1 fruit fly cellular context compared by ENCODE assay signal in genomic region chr3R:19028758-19029157, dm6.
TF ChIP-seq lines count a peak whose summit lies in the region.

TSS of gene GatA (minus strand) at chr3R:19028857.
TSS of gene P5cr (plus strand) at chr3R:19028931.

TF ChIP-seq in whole organism, embryonic, 481 proteins besides CTCF, POLR2A, EP300 and RAD21 (continued from another document and continues in another):
- TF ChIP-seq CG7745 (tag; optimal IDR thresholded peaks at IDR 0.05; lab: Kevin White, UChicago) (no peak), CG11247 (GFP tag; IDR thresholded peaks at IDR 0.05; lab: Robert Waterston, UW) (peak; percentile 90), gt (GFP tag; IDR thresholded peaks at IDR 0.05; lab: Robert Waterston, UW) (peak; percentile 42; the same call in 1 of the 2 replicates), al (GFP tag; IDR thresholded peaks at IDR 0.05; lab: Robert Waterston, UW) (peak; percentile 80), CG30403 (GFP tag; optimal IDR thresholded peaks at IDR 0.05; lab: Kevin White, UChicago) (peak; percentile 88), luna (GFP tag; optimal IDR thresholded peaks at IDR 0.05; lab: Kevin White, UChicago) (peak; percentile 69), CkIIα-i1 (GFP tag; IDR thresholded peaks at IDR 0.05; lab: Robert Waterston, UW) (no peak), gce (GFP tag; IDR thresholded peaks at IDR 0.05; lab: Robert Waterston, UW) (peak; percentile 64; the same call in 2 of the 3 replicates), Sry-δ (GFP tag; optimal IDR thresholded peaks at IDR 0.05; lab: Kevin White, UChicago) (peak; percentile 43), Dip3 (GFP tag; optimal IDR thresholded peaks at IDR 0.05; lab: Kevin White, UChicago) (peak; percentile 86), CG11723 (GFP tag; optimal IDR thresholded peaks at IDR 0.05; lab: Kevin White, UChicago) (peak; percentile 57), Spps (tag; optimal IDR thresholded peaks at IDR 0.05; lab: Kevin White, UChicago) (no peak), CG15601 (tag; optimal IDR thresholded peaks at IDR 0.05; lab: Kevin White, UChicago) (peak; percentile 46), sd (tag; optimal IDR thresholded peaks at IDR 0.05; lab: Kevin White, UChicago) (peak; percentile 74), usp (GFP tag; optimal IDR thresholded peaks at IDR 0.05; lab: Kevin White, UChicago) (no peak), CG34422 (GFP tag; IDR thresholded peaks at IDR 0.05; lab: Robert Waterston, UW) (peak; percentile 77; the same call in 1 of the 3 replicates), Fer2 (tag; optimal IDR thresholded peaks at IDR 0.05; lab: Kevin White, UChicago) (peak; percentile 68), kah (GFP tag; optimal IDR thresholded peaks at IDR 0.05; lab: Kevin White, UChicago) (no peak), Bgb (GFP tag; IDR thresholded peaks at IDR 0.05; lab: Robert Waterston, UW; ENCODE audit: partially characterized antibody) (peak; percentile 11; the same call in 1 of the 2 replicates), CG18619 (GFP tag; optimal IDR thresholded peaks at IDR 0.05; lab: Kevin White, UChicago) (peak; percentile 69), CG1529 (GFP tag; optimal IDR thresholded peaks at IDR 0.05; lab: Kevin White, UChicago) (peak; percentile 24), emc (GFP tag; optimal IDR thresholded peaks at IDR 0.05; lab: Kevin White, UChicago) (peak; percentile 77), CG5245 (GFP tag; optimal IDR thresholded peaks at IDR 0.05; lab: Kevin White, UChicago) (peak; percentile 69), HHEX (GFP tag; optimal IDR thresholded peaks at IDR 0.05; lab: Kevin White, UChicago) (peak; percentile 71), cato (GFP tag; optimal IDR thresholded peaks at IDR 0.05; lab: Kevin White, UChicago; ENCODE audit: borderline replicate concordance) (peak; percentile 26), fd96Cb (tag; optimal IDR thresholded peaks at IDR 0.05; lab: Kevin White, UChicago) (peak; percentile 50), inv (GFP tag; IDR thresholded peaks at IDR 0.05; lab: Robert Waterston, UW; ENCODE audit: partially characterized antibody) (no peak), C15 (GFP tag; IDR thresholded peaks at IDR 0.05; lab: Robert Waterston, UW) (0 out of 3 replicates have a peak, but pooled peaks have one; percentile 11), CG15479 (GFP tag; optimal IDR thresholded peaks at IDR 0.05; lab: Kevin White, UChicago) (no peak), CG9817 (tag; optimal IDR thresholded peaks at IDR 0.05; lab: Kevin White, UChicago) (peak; percentile 85), CG34376 (GFP tag; optimal IDR thresholded peaks at IDR 0.05; lab: Kevin White, UChicago) (peak; percentile 82), CG1792 (GFP tag; optimal IDR thresholded peaks at IDR 0.05; lab: Kevin White, UChicago) (peak; percentile 80), gro (GFP tag; optimal IDR thresholded peaks at IDR 0.05; lab: Kevin White, UChicago) (peak; percentile 93), NC2α (GFP tag; optimal IDR thresholded peaks at IDR 0.05; lab: Kevin White, UChicago) (no peak), dmrt99B (tag; optimal IDR thresholded peaks at IDR 0.05; lab: Kevin White, UChicago) (no peak), CG3838 (GFP tag; optimal IDR thresholded peaks at IDR 0.05; lab: Kevin White, UChicago) (peak; percentile 29), tgo (GFP tag; IDR thresholded peaks at IDR 0.05; lab: Robert Waterston, UW) (peak; percentile 72), CG12391 (tag; optimal IDR thresholded peaks at IDR 0.05; lab: Kevin White, UChicago) (peak; percentile 74), ems (GFP tag; optimal IDR thresholded peaks at IDR 0.05; lab: Kevin White, UChicago) (peak; percentile 84), BEAF-32 (GFP tag; optimal IDR thresholded peaks at IDR 0.05; lab: Kevin White, UChicago) (peak; percentile 6), Rx (GFP tag; IDR thresholded peaks at IDR 0.05; lab: Robert Waterston, UW) (peak; percentile 78), Ets65A (GFP tag; lab: Kevin White, UChicago) (peak; percentile 97), H2.0 (GFP tag; IDR thresholded peaks at IDR 0.05; lab: Robert Waterston, UW) (peak; percentile 81), CG6654 (GFP tag; optimal IDR thresholded peaks at IDR 0.05; lab: Kevin White, UChicago) (peak; percentile 42), ATbp (GFP tag; optimal IDR thresholded peaks at IDR 0.05; lab: Kevin White, UChicago) (peak; percentile 58), nerfin-2 (GFP tag; IDR thresholded peaks at IDR 0.05; lab: Robert Waterston, UW; ENCODE audit: partially characterized antibody) (no peak), CG10959 (GFP tag; IDR thresholded peaks at IDR 0.05; lab: Robert Waterston, UW) (no peak), wek (GFP tag; optimal IDR thresholded peaks at IDR 0.05; lab: Kevin White, UChicago) (peak; percentile 72), Tbp (GFP tag; optimal IDR thresholded peaks at IDR 0.05; lab: Kevin White, UChicago) (no peak), klu (GFP tag; IDR thresholded peaks at IDR 0.05; lab: Robert Waterston, UW) (peak; percentile 58), Nf-YB (GFP tag; optimal IDR thresholded peaks at IDR 0.05; lab: Kevin White, UChicago) (peak; percentile 15), gsb (GFP tag; IDR thresholded peaks at IDR 0.05; lab: Robert Waterston, UW) (peak; percentile 80), stc (GFP tag; IDR thresholded peaks at IDR 0.05; lab: Robert Waterston, UW) (peak; percentile 75), CG12769 (tag; optimal IDR thresholded peaks at IDR 0.05; lab: Kevin White, UChicago) (peak; percentile 96), croc (GFP tag; conservative IDR thresholded peaks at IDR 0.05; lab: Robert Waterston, UW) (no peak), Atf6 (GFP tag; IDR thresholded peaks at IDR 0.05; lab: Robert Waterston, UW) (peak; percentile 86), Dfd (GFP tag; optimal IDR thresholded peaks at IDR 0.05; lab: Kevin White, UChicago) (no peak), Abd-B (GFP tag; optimal IDR thresholded peaks at IDR 0.05; lab: Kevin White, UChicago) (peak; percentile 50), prd (optimal IDR thresholded peaks at IDR 0.05; lab: Kevin White, UChicago) (no peak), prd (GFP tag; IDR thresholded peaks at IDR 0.05; lab: Robert Waterston, UW) (peak; percentile 84), CG11504 (tag; optimal IDR thresholded peaks at IDR 0.05; lab: Kevin White, UChicago) (peak; percentile 72), salm (tag; optimal IDR thresholded peaks at IDR 0.05; lab: Kevin White, UChicago) (peak; percentile 49), jumu (GFP tag; optimal IDR thresholded peaks at IDR 0.05; lab: Kevin White, UChicago) (peak; percentile 86), knrl (GFP tag; IDR thresholded peaks at IDR 0.05; lab: Robert Waterston, UW; ENCODE audit: partially characterized antibody) (no peak), mld (GFP tag; IDR thresholded peaks at IDR 0.05; lab: Robert Waterston, UW; ENCODE audit: partially characterized antibody) (no peak), CG10462 (GFP tag; optimal IDR thresholded peaks at IDR 0.05; lab: Kevin White, UChicago) (peak; percentile 8), sc (optimal IDR thresholded peaks at IDR 0.05; lab: Kevin White, UChicago) (no peak), sc (GFP tag; optimal IDR thresholded peaks at IDR 0.05; lab: Kevin White, UChicago) (no peak), CG17829 (tag; optimal IDR thresholded peaks at IDR 0.05; lab: Kevin White, UChicago) (peak; percentile 49), bbx (GFP tag; IDR thresholded peaks at IDR 0.05; lab: Robert Waterston, UW; ENCODE audit: partially characterized antibody) (no peak), lola (GFP tag; optimal IDR thresholded peaks at IDR 0.05; lab: Kevin White, UChicago) (no peak), CG32772 (GFP tag; IDR thresholded peaks at IDR 0.05; lab: Robert Waterston, UW) (peak; percentile 73), CG7987 (GFP tag; optimal IDR thresholded peaks at IDR 0.05; lab: Kevin White, UChicago) (peak; percentile 82), fd102C (GFP tag; optimal IDR thresholded peaks at IDR 0.05; lab: Kevin White, UChicago) (no peak), CG15073 (GFP tag; optimal IDR thresholded peaks at IDR 0.05; lab: Kevin White, UChicago) (no peak), BtbVII (GFP tag; optimal IDR thresholded peaks at IDR 0.05; lab: Kevin White, UChicago) (peak; percentile 64), CG5953 (GFP tag; IDR thresholded peaks at IDR 0.05; lab: Robert Waterston, UW) (peak; percentile 67), CG17328 (GFP tag; IDR thresholded peaks at IDR 0.05; lab: Robert Waterston, UW) (peak; percentile 76), HmgZ (tag; optimal IDR thresholded peaks at IDR 0.05; lab: Kevin White, UChicago) (peak; percentile 94), Ssrp (tag; optimal IDR thresholded peaks at IDR 0.05; lab: Kevin White, UChicago) (peak; percentile 21), CG17186 (GFP tag; optimal IDR thresholded peaks at IDR 0.05; lab: Kevin White, UChicago) (no peak), slou (GFP tag; optimal IDR thresholded peaks at IDR 0.05; lab: Kevin White, UChicago) (peak; percentile 68), Ada2b (GFP tag; IDR thresholded peaks at IDR 0.05; lab: Robert Waterston, UW) (peak; percentile 76), CG11696 (GFP tag; IDR thresholded peaks at IDR 0.05; lab: Robert Waterston, UW) (0 out of 2 replicates have a peak, but pooled peaks have one; percentile 32), CG12659 (GFP tag; optimal IDR thresholded peaks at IDR 0.05; lab: Kevin White, UChicago) (peak; percentile 90), CG12236 (GFP tag; optimal IDR thresholded peaks at IDR 0.05; lab: Kevin White, UChicago) (peak; percentile 54), chif (GFP tag; optimal IDR thresholded peaks at IDR 0.05; lab: Kevin White, UChicago) (peak; percentile 73 to 76), Bdp1 (GFP tag; optimal IDR thresholded peaks at IDR 0.05; lab: Kevin White, UChicago) (peak; percentile 45), Fer3 (tag; optimal IDR thresholded peaks at IDR 0.05; lab: Kevin White, UChicago) (peak; percentile 85), ind (GFP tag; optimal IDR thresholded peaks at IDR 0.05; lab: Kevin White, UChicago) (peak; percentile 91), CG10565 (GFP tag; optimal IDR thresholded peaks at IDR 0.05; lab: Kevin White, UChicago) (no peak), Antp (GFP tag; optimal IDR thresholded peaks at IDR 0.05; lab: Kevin White, UChicago) (peak; percentile 93), Chrac-16 (GFP tag; optimal IDR thresholded peaks at IDR 0.05; lab: Kevin White, UChicago) (peak; percentile 78), pita (GFP tag; optimal IDR thresholded peaks at IDR 0.05; lab: Kevin White, UChicago) (no peak), CG9932 (GFP tag; IDR thresholded peaks at IDR 0.05; lab: Robert Waterston, UW) (peak; percentile 96), Nf-YA (GFP tag; IDR thresholded peaks at IDR 0.05; lab: Robert Waterston, UW) (peak; percentile 46; the same call in 1 of the 2 replicates), bcd (GFP tag; optimal IDR thresholded peaks at IDR 0.05; lab: Kevin White, UChicago) (peak; percentile 82), Aef1 (GFP tag; IDR thresholded peaks at IDR 0.05; lab: Robert Waterston, UW) (peak; percentile 81), nau (GFP tag; optimal IDR thresholded peaks at IDR 0.05; lab: Kevin White, UChicago) (peak; percentile 67), sqz (GFP tag; optimal IDR thresholded peaks at IDR 0.05; lab: Kevin White, UChicago) (no peak), Neu2 (GFP tag; optimal IDR thresholded peaks at IDR 0.05; lab: Kevin White, UChicago; ENCODE audit: borderline replicate concordance) (no peak), CG17612 (GFP tag; IDR thresholded peaks at IDR 0.05; lab: Robert Waterston, UW) (no peak), psq (GFP tag; optimal IDR thresholded peaks at IDR 0.05; lab: Kevin White, UChicago) (peak; percentile 19), CoRest (tag; optimal IDR thresholded peaks at IDR 0.05; lab: Kevin White, UChicago) (peak; percentile 65), CG43689 (GFP tag; IDR thresholded peaks at IDR 0.05; lab: Robert Waterston, UW) (no peak; the same call in 1 of the 2 replicates), CG14441 (GFP tag; IDR thresholded peaks at IDR 0.05; lab: Robert Waterston, UW) (peak; percentile 83), Lhr (GFP tag; optimal IDR thresholded peaks at IDR 0.05; lab: Kevin White, UChicago) (no peak), CG17385 (GFP tag; optimal IDR thresholded peaks at IDR 0.05; lab: Kevin White, UChicago) (peak; percentile 72), CG6175 (GFP tag; IDR thresholded peaks at IDR 0.05; lab: Robert Waterston, UW) (peak; percentile 77), CG18599 (GFP tag; optimal IDR thresholded peaks at IDR 0.05; lab: Kevin White, UChicago) (peak; percentile 88), CG2116 (GFP tag; optimal IDR thresholded peaks at IDR 0.05; lab: Kevin White, UChicago) (peak; percentile 17), CG10321 (GFP tag; IDR thresholded peaks at IDR 0.05; lab: Robert Waterston, UW) (peak; percentile 51; the same call in 1 of the 2 replicates), tll (GFP tag; optimal IDR thresholded peaks at IDR 0.05; lab: Kevin White, UChicago) (no peak), CG33213 (GFP tag; optimal IDR thresholded peaks at IDR 0.05; lab: Kevin White, UChicago) (peak; percentile 75), maf-S (GFP tag; optimal IDR thresholded peaks at IDR 0.05; lab: Kevin White, UChicago) (peak; percentile 88), CG8388 (GFP tag; optimal IDR thresholded peaks at IDR 0.05; lab: Kevin White, UChicago) (peak; percentile 32), scrt (GFP tag; optimal IDR thresholded peaks at IDR 0.05; lab: Kevin White, UChicago) (no peak), slp2 (GFP tag; optimal IDR thresholded peaks at IDR 0.05; lab: Kevin White, UChicago) (peak; percentile 76), crc (GFP tag; optimal IDR thresholded peaks at IDR 0.05; lab: Kevin White, UChicago) (peak; percentile 53), CG16813 (GFP tag; IDR thresholded peaks at IDR 0.05; lab: Robert Waterston, UW; ENCODE audit: partially characterized antibody) (no peak), NK7.1 (GFP tag; optimal IDR thresholded peaks at IDR 0.05; lab: Kevin White, UChicago) (peak; percentile 73), dpn (GFP tag; optimal IDR thresholded peaks at IDR 0.05; lab: Kevin White, UChicago) (peak; percentile 83 to 92), trem (tag; optimal IDR thresholded peaks at IDR 0.05; lab: Kevin White, UChicago) (no peak), pb (GFP tag; optimal IDR thresholded peaks at IDR 0.05; lab: Kevin White, UChicago) (peak; percentile 64), CG32767 (GFP tag; IDR thresholded peaks at IDR 0.05; lab: Robert Waterston, UW) (no peak), ab (GFP tag; optimal IDR thresholded peaks at IDR 0.05; lab: Kevin White, UChicago) (peak; percentile 38), tap (tag; optimal IDR thresholded peaks at IDR 0.05; lab: Kevin White, UChicago) (peak; percentile 58), Atf-2 (GFP tag; optimal IDR thresholded peaks at IDR 0.05; lab: Kevin White, UChicago) (peak; percentile 74), CG4820 (GFP tag; optimal IDR thresholded peaks at IDR 0.05; lab: Kevin White, UChicago) (peak; percentile 47), dimm (GFP tag; IDR thresholded peaks at IDR 0.05; lab: Robert Waterston, UW) (0 out of 2 replicates have a peak, but pooled peaks have one; percentile 13), Doc2 (GFP tag; IDR thresholded peaks at IDR 0.05; lab: Robert Waterston, UW) (no peak)
